Worm (Caenorhabditis elegans) whole organism, L1 larva: Measurements from ENCODE around the gene mlc-2.

Experiments used
- egl-27 ChIP-seq, 2 experiments: fragments of 150-350 bp in 1 of 2; sonication (generic microtip); optimal IDR thresholded peaks; 3 replicates each; lab custom pipeline; 2017 to 2018; ENCODE audit warnings: missing biosample characterization in 2 of 2, missing genetic modification characterization in 2 of 2, missing genetic modification reagents in 2 of 2
- elt-2 ChIP-seq: sonication (generic microtip); optimal IDR thresholded peaks from 2 replicates; lab custom pipeline; 2016; ENCODE audit warnings: missing genetic modification characterization, mild to moderate bottlenecking, inconsistent platforms, missing compliant biosample characterization, missing genetic modification reagents
- isw-1 ChIP-seq: fragments of 200-800 bp; sonication (Bioruptor generic); IDR thresholded peaks from 2 replicates; pipeline ENCODE4 v1.3.6; 2022; ENCODE audit warnings: missing genetic modification characterization, missing compliant biosample characterization
- lin-15B ChIP-seq: fragments of 150-350 bp; sonication (generic microtip); optimal IDR thresholded peaks from 3 replicates; lab custom pipeline; 2014; ENCODE audit warnings: missing biosample characterization, missing genetic modification characterization
- mab-9 ChIP-seq: fragments of 200-800 bp; sonication (Bioruptor generic); IDR thresholded peaks from 2 replicates; pipeline ENCODE4 v1.3.6; 2022; ENCODE audit warnings: missing genetic modification reagents, missing genetic modification characterization, missing compliant biosample characterization
- mdl-1 ChIP-seq, 2 experiments: fragments of 150-350 bp; optimal IDR thresholded peaks; 2 replicates each; lab custom pipeline; 2014 to 2017; ENCODE audit warnings: missing biosample characterization in 2 of 2, missing genetic modification characterization in 2 of 2, inconsistent platforms in 1 of 2
- snpc-4 ChIP-seq: fragments of 150-350 bp; optimal IDR thresholded peaks from 2 replicates; lab custom pipeline; 2014; ENCODE audit warnings: missing biosample characterization, missing genetic modification characterization
- snu-23 ChIP-seq: sonication (generic microtip); optimal IDR thresholded peaks from 2 replicates; lab custom pipeline; 2016; ENCODE audit warnings: missing genetic modification characterization, missing compliant biosample characterization
- zag-1 ChIP-seq: fragments of 150-350 bp; optimal IDR thresholded peaks from 2 replicates; lab custom pipeline; 2014; ENCODE audit warnings: missing biosample characterization, missing genetic modification characterization
- ztf-4 ChIP-seq: fragments of 150-350 bp; optimal IDR thresholded peaks from 2 replicates; lab custom pipeline; 2014; ENCODE audit warnings: missing biosample characterization, missing genetic modification characterization

- TF ChIP-seq mdl-1 (tag; optimal IDR thresholded peaks at IDR 0.05; lab: Kevin White, UChicago) (no peak), elt-2 (tag; lab: Kevin White, UChicago) (no peak), lin-15B (tag; lab: Kevin White, UChicago) (no peak), snpc-4 (tag; lab: Kevin White, UChicago) (no peak), ztf-4 (no peak), isw-1 (no peak), snu-23 (GFP tag; lab: Kevin White, UChicago) (no peak), egl-27 (tag; optimal IDR thresholded peaks at IDR 0.05; lab: Kevin White, UChicago) (no peak), zag-1 (tag; lab: Kevin White, UChicago) (no peak), mab-9 (no peak)
Measured at ce11 chrX:17438386-17438785, 18.0 kb downstream of the mlc-2 start, which contains the start of gene C36E6.8.
